Fruit fly (Drosophila melanogaster): ENCODE results near the gene CG31229.
A peak's percentile ranks its signal among the peaks of the same experiment; 100 is the strongest.

CG31229 gene

DNA sequence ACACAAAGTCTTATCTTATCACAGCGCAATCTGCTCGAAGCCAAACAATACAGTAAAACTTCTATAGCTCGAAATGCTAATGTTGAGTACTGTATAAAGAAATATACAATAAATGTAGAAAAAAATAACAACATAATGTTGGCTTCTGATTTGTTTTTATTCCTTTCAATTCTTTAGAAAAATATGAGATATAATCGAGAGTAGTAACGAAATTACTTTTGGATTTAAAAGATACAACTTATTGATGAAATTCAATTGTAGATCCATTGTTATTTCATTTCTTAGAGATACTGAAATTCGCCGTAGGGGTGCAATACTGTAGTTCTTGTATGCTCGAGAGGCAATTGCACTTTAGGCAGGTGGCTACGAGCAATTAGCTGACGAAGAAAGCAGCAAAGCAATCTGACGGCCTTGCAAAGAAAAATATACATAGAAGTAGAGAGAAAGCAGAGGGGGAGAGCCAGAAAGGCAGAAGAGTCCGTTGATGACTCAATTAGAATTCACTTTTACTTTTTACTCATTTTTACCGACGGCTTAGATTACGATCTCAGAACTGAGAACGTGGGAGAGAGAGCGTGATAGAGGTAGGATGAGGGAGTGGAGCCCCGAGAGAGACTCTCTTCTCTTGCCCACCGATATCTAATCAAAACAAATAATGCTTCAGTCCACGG lies 2.9 kb downstream of the CG31229 start (continued):
- TF ChIP-seq CG14441 (GFP tag; IDR thresholded peaks at IDR 0.05) = no peak
- no peak for TF ChIP-seq aop (GFP tag; IDR thresholded peaks at IDR 0.05)
- no peak for TF ChIP-seq CG17802 (tag; optimal IDR thresholded peaks at IDR 0.05)
- no peak for TF ChIP-seq CG11560 (tag; IDR thresholded peaks at IDR 0.05)
- TF ChIP-seq chm (GFP tag; IDR thresholded peaks at IDR 0.05) = no peak
- TF ChIP-seq CG3065 (GFP tag; optimal IDR thresholded peaks at IDR 0.05) = no peak
- TF ChIP-seq grn (GFP tag; optimal IDR thresholded peaks at IDR 0.05) = peak; percentile 85
- no peak for TF ChIP-seq D19B (GFP tag; optimal IDR thresholded peaks at IDR 0.05)
- no peak for TF ChIP-seq Deaf1 (tag; optimal IDR thresholded peaks at IDR 0.05)
- TF ChIP-seq CG7963 (GFP tag; IDR thresholded peaks at IDR 0.05; ENCODE audit: partially characterized antibody) = no peak
- TF ChIP-seq CG1603 (tag; optimal IDR thresholded peaks at IDR 0.05) = peak; percentile 39
- no peak for TF ChIP-seq stwl (tag; optimal IDR thresholded peaks at IDR 0.05)
- TF ChIP-seq Jarid2 (GFP tag; optimal IDR thresholded peaks at IDR 0.05) = no peak
- TF ChIP-seq CG5180 (GFP tag; optimal IDR thresholded peaks at IDR 0.05) = peak; percentile 14
- no peak for TF ChIP-seq Doc3 (GFP tag; IDR thresholded peaks at IDR 0.05; ENCODE audit: partially characterized antibody)
- TF ChIP-seq Hmr (GFP tag; optimal IDR thresholded peaks at IDR 0.05) = peak; percentile 59
- TF ChIP-seq Poxn (GFP tag; IDR thresholded peaks at IDR 0.05) = no peak
- TF ChIP-seq jumu (GFP tag; optimal IDR thresholded peaks at IDR 0.05) = peak; percentile 34
- TF ChIP-seq CG33213 (GFP tag; optimal IDR thresholded peaks at IDR 0.05) = no peak
- no peak for TF ChIP-seq CG2129 (GFP tag; IDR thresholded peaks at IDR 0.05; ENCODE audit: partially characterized antibody)
- TF ChIP-seq tin (GFP tag; optimal IDR thresholded peaks at IDR 0.05) = peak; percentile 5
- peak; percentile 18 for TF ChIP-seq CG3281 (GFP tag; optimal IDR thresholded peaks at IDR 0.05)
- TF ChIP-seq NfI (GFP tag; optimal IDR thresholded peaks at IDR 0.05) = peak; percentile 14
- no peak for TF ChIP-seq Hey (tag; optimal IDR thresholded peaks at IDR 0.05)
- TF ChIP-seq CG2116 (GFP tag; optimal IDR thresholded peaks at IDR 0.05) = no peak
- TF ChIP-seq row (GFP tag; IDR thresholded peaks at IDR 0.05) = peak; percentile 65
- TF ChIP-seq Nf-YA (GFP tag; IDR thresholded peaks at IDR 0.05) = no peak
- TF ChIP-seq E2f2 (GFP tag; IDR thresholded peaks at IDR 0.05) = no peak
- TF ChIP-seq CG7987 (GFP tag; optimal IDR thresholded peaks at IDR 0.05) = no peak
- peak; percentile 50 for TF ChIP-seq sisA (GFP tag; IDR thresholded peaks at IDR 0.05)
- peak; percentile 29; the same call in 1 of the 3 replicates for TF ChIP-seq Aef1 (GFP tag; IDR thresholded peaks at IDR 0.05)
- no peak for TF ChIP-seq Lhr (GFP tag; optimal IDR thresholded peaks at IDR 0.05)
- peak; percentile 63 for TF ChIP-seq CG9817 (tag; optimal IDR thresholded peaks at IDR 0.05)
- TF ChIP-seq eve (GFP tag; optimal IDR thresholded peaks at IDR 0.05) = no peak
- no peak for TF ChIP-seq HLH4C (GFP tag; IDR thresholded peaks at IDR 0.05; ENCODE audit: partially characterized antibody)
- no peak for TF ChIP-seq CG31388 (GFP tag; optimal IDR thresholded peaks at IDR 0.05)
- no peak for TF ChIP-seq C15 (GFP tag; IDR thresholded peaks at IDR 0.05)
- TF ChIP-seq ems (GFP tag; optimal IDR thresholded peaks at IDR 0.05) = no peak
- peak in 1 of 2 experiments; percentile 72 for TF ChIP-seq bsh (GFP tag; optimal IDR thresholded peaks at IDR 0.05)
- no peak for TF ChIP-seq CG6791 (GFP tag; IDR thresholded peaks at IDR 0.05; ENCODE audit: partially characterized antibody)
- no peak for TF ChIP-seq HLH3B (GFP tag; IDR thresholded peaks at IDR 0.05)
- peak; percentile 80 for TF ChIP-seq dmrt99B (tag; optimal IDR thresholded peaks at IDR 0.05)
- TF ChIP-seq CG12942 (GFP tag; optimal IDR thresholded peaks at IDR 0.05) = peak; percentile 8
- TF ChIP-seq Tbp (GFP tag; optimal IDR thresholded peaks at IDR 0.05) = no peak
- TF ChIP-seq rib (GFP tag; IDR thresholded peaks at IDR 0.05) = no peak
- TF ChIP-seq sob (GFP tag; IDR thresholded peaks at IDR 0.05) = peak; percentile 52; the same call in 1 of the 2 replicates
- TF ChIP-seq CG33557 (GFP tag; optimal IDR thresholded peaks at IDR 0.05) = peak; percentile 14
- 0 out of 3 replicates have a peak, but pooled peaks have one; percentile 37 for TF ChIP-seq CG11093 (GFP tag; IDR thresholded peaks at IDR 0.05)
- TF ChIP-seq hkb (optimal IDR thresholded peaks at IDR 0.05) = no peak
- TF ChIP-seq hkb (GFP tag; IDR thresholded peaks at IDR 0.05) = peak; percentile 70; the same call in 1 of the 2 replicates

Data from whole organism, embryonic.